Worm (Caenorhabditis elegans) whole organism, midembryonic: Measurements from ENCODE around the gene sdz-10.

Experiments used
- T22C8.4 ChIP-seq: fragments of 200-800 bp; sonication (Bioruptor generic); IDR thresholded peaks from 2 replicates; pipeline ENCODE4 v1.3.6; 2022; ENCODE audit warnings: missing genetic modification characterization, missing compliant biosample characterization
- cog-1 ChIP-seq: sonication (generic microtip); optimal IDR thresholded peaks from 2 replicates; lab custom pipeline; 2016; ENCODE audit warnings: missing genetic modification characterization, missing compliant biosample characterization
- flt-1 ChIP-seq: fragments of 200-800 bp; sonication (Bioruptor generic); IDR thresholded peaks from 2 replicates; pipeline ENCODE4 v1.3.6; 2022; ENCODE audit warnings: missing genetic modification characterization, missing compliant biosample characterization
- med-1 ChIP-seq: sonication (generic microtip); optimal IDR thresholded peaks from 2 replicates; lab custom pipeline; 2017; ENCODE audit warnings: missing genetic modification characterization, mild to moderate bottlenecking, missing compliant biosample characterization, antibody characterized with exemption, missing genetic modification reagents; ENCODE audit not compliant: insufficient read depth
- ref-1 ChIP-seq: fragments of 200-800 bp; sonication (Bioruptor generic); conservative IDR thresholded peaks from 2 replicates; pipeline ENCODE4 v1.3.6; 2022; ENCODE audit warnings: missing genetic modification reagents, missing genetic modification characterization, missing compliant biosample characterization
- tab-1 ChIP-seq: fragments of 200-800 bp; sonication (Bioruptor generic); IDR thresholded peaks from 2 replicates; pipeline ENCODE4 v1.3.6; 2022; ENCODE audit warnings: missing genetic modification characterization, missing compliant biosample characterization
- ztf-29 ChIP-seq: fragments of 200-800 bp; sonication (Bioruptor generic); IDR thresholded peaks from 2 replicates; pipeline ENCODE4 v1.3.6; 2022; ENCODE audit warnings: missing genetic modification reagents, missing genetic modification characterization, missing compliant biosample characterization

ce11 chrII:2796431-2796830, 24.4 kb upstream of the sdz-10 start:
- TF ChIP-seq ref-1 (GFP tag; lab: Robert Waterston, UW) = no peak
- TF ChIP-seq T22C8.4 (GFP tag; lab: Robert Waterston, UW) = no peak
- TF ChIP-seq tab-1 (GFP tag; lab: Robert Waterston, UW) = no peak
- no peak for TF ChIP-seq flt-1 (GFP tag; lab: Robert Waterston, UW)
- TF ChIP-seq med-1 (GFP tag; lab: Kevin White, UChicago) = no peak
- no peak for TF ChIP-seq cog-1 (tag; lab: Kevin White, UChicago)
- TF ChIP-seq ztf-29 (GFP tag; lab: Robert Waterston, UW) = no peak
